Fruit fly (Drosophila melanogaster) whole organism, embryonic: ENCODE results near the gene TotB.
A peak's percentile ranks its signal among the peaks of the same experiment; 100 is the strongest.

ENCODE experiments used
- Bdp1 ChIP-seq: fragments of 200-800 bp; sonication (Bioruptor generic); optimal IDR thresholded peaks from 3 replicates; lab custom pipeline; 2016; ENCODE audit warnings: missing biosample characterization, missing genetic modification characterization
- Blimp-1 ChIP-seq: fragments of 200-800 bp; sonication (Bioruptor generic); optimal IDR thresholded peaks from 3 replicates; lab custom pipeline; 2018; ENCODE audit warnings: missing biosample characterization, missing genetic modification characterization, mild to moderate bottlenecking, moderate library complexity, missing genetic modification reagents
- CG1024 ChIP-seq: fragments of 200-800 bp; sonication (Bioruptor generic); IDR thresholded peaks from 2 replicates; pipeline ENCODE4 v1.3.6; 2022; ENCODE audit warnings: missing biosample characterization, missing genetic modification characterization
- CG10959 ChIP-seq: fragments of 200-800 bp; sonication (Bioruptor generic); IDR thresholded peaks from 2 replicates; pipeline ENCODE4 v1.3.6; 2022; ENCODE audit warnings: missing biosample characterization, missing genetic modification characterization
- CG11085 ChIP-seq: fragments of 200-800 bp; sonication (Bioruptor generic); IDR thresholded peaks from 2 replicates; pipeline ENCODE4 v1.3.6; 2022; ENCODE audit warnings: missing biosample characterization, missing genetic modification characterization
- CG11695 ChIP-seq: fragments of 200-800 bp; sonication (Bioruptor generic); IDR thresholded peaks from 3 replicates; pipeline ENCODE4 v1.3.6; 2022; ENCODE audit warnings: missing biosample characterization, missing genetic modification characterization
- CG14441 ChIP-seq: fragments of 200-800 bp; sonication (Bioruptor generic); IDR thresholded peaks from 2 replicates; pipeline ENCODE4 v1.3.6; 2022; ENCODE audit warnings: missing biosample characterization, missing genetic modification characterization
- CG14710 ChIP-seq: fragments of 200-800 bp; sonication (Bioruptor generic); optimal IDR thresholded peaks from 3 replicates; lab custom pipeline; 2019; ENCODE audit warnings: missing biosample characterization, mild to moderate bottlenecking, missing genetic modification characterization, moderate library complexity
- CG17328 ChIP-seq: fragments of 200-800 bp; sonication (Bioruptor generic); IDR thresholded peaks from 2 replicates; pipeline ENCODE4 v1.3.6; 2022; ENCODE audit warnings: missing biosample characterization, missing genetic modification characterization
- CG17802 ChIP-seq: fragments of 200-800 bp; sonication (Bioruptor generic); optimal IDR thresholded peaks from 2 replicates; lab custom pipeline; 2018; ENCODE audit warnings: missing biosample characterization, mild to moderate bottlenecking, missing genetic modification characterization, moderate library complexity
- CG18011 ChIP-seq: fragments of 200-800 bp; sonication (Bioruptor generic); optimal IDR thresholded peaks from 2 replicates; lab custom pipeline; 2017; ENCODE audit warnings: missing biosample characterization, missing genetic modification characterization, mild to moderate bottlenecking, moderate library complexity, missing genotype
- CG18764 ChIP-seq: fragments of 200-800 bp; sonication (Bioruptor generic); optimal IDR thresholded peaks from 3 replicates; lab custom pipeline; 2016; ENCODE audit warnings: missing biosample characterization, missing genetic modification characterization
- CG31224 ChIP-seq: fragments of 200-800 bp; sonication (Bioruptor generic); IDR thresholded peaks from 2 replicates; pipeline ENCODE4 v1.3.6; 2022; ENCODE audit warnings: missing biosample characterization, missing genetic modification characterization
- CG33557 ChIP-seq: fragments of 200-800 bp; sonication (Bioruptor generic); optimal IDR thresholded peaks from 2 replicates; lab custom pipeline; 2019; ENCODE audit warnings: missing biosample characterization, mild to moderate bottlenecking, missing genetic modification characterization, moderate library complexity
- CG3847 ChIP-seq: fragments of 200-800 bp; sonication (Bioruptor generic); IDR thresholded peaks from 2 replicates; pipeline ENCODE4 v1.3.6; 2022; ENCODE audit warnings: missing biosample characterization, missing genetic modification characterization
- CG4328 ChIP-seq: fragments of 200-800 bp; sonication (Bioruptor generic); optimal IDR thresholded peaks from 3 replicates; lab custom pipeline; 2017; ENCODE audit warnings: missing biosample characterization, missing genetic modification reagents, missing genetic modification characterization
- CG6654 ChIP-seq: fragments of 200-800 bp; sonication (Bioruptor generic); optimal IDR thresholded peaks from 2 replicates; lab custom pipeline; 2017; ENCODE audit warnings: missing biosample characterization, mild to moderate bottlenecking, missing genetic modification characterization
- CG7745 ChIP-seq: fragments of 200-800 bp; sonication (Bioruptor generic); optimal IDR thresholded peaks from 2 replicates; lab custom pipeline; 2018; ENCODE audit warnings: missing biosample characterization, mild to moderate bottlenecking, missing genetic modification characterization, moderate library complexity
- CG7928 ChIP-seq: fragments of 200-800 bp; sonication (Bioruptor generic); optimal IDR thresholded peaks from 2 replicates; lab custom pipeline; 2017; ENCODE audit warnings: missing biosample characterization, mild to moderate bottlenecking, missing genetic modification characterization
- CG9817 ChIP-seq: fragments of 200-800 bp; sonication (Bioruptor generic); optimal IDR thresholded peaks from 2 replicates; lab custom pipeline; 2018; ENCODE audit warnings: missing biosample characterization, mild to moderate bottlenecking, missing genetic modification characterization, moderate library complexity
- CG9932 ChIP-seq: fragments of 200-800 bp; sonication (Bioruptor generic); IDR thresholded peaks from 2 replicates; pipeline ENCODE4 v1.3.6; 2022; ENCODE audit warnings: missing biosample characterization, missing genetic modification characterization
- CTCF ChIP-seq: fragments of 200-800 bp; sonication (Bioruptor generic); optimal IDR thresholded peaks from 2 replicates; lab custom pipeline; 2017; ENCODE audit warnings: missing biosample characterization, mild to moderate bottlenecking, missing genetic modification characterization, moderate library complexity
- CkIIα-i1 ChIP-seq: fragments of 200-800 bp; sonication (Bioruptor generic); IDR thresholded peaks from 2 replicates; pipeline ENCODE4 v1.3.6; 2022; ENCODE audit warnings: missing biosample characterization, missing genetic modification characterization
- Dref ChIP-seq: fragments of 200-800 bp; sonication (Bioruptor generic); IDR thresholded peaks from 2 replicates; pipeline ENCODE4 v1.3.6; 2022; ENCODE audit warnings: missing biosample characterization, missing genetic modification characterization
- Elba2 ChIP-seq: fragments of 200-800 bp; sonication (Bioruptor generic); optimal IDR thresholded peaks from 3 replicates; lab custom pipeline; 2016; ENCODE audit warnings: missing biosample characterization, missing genetic modification characterization
- GATAe ChIP-seq: fragments of 200-800 bp; sonication (Bioruptor generic); conservative IDR thresholded peaks from 2 replicates; pipeline ENCODE4 v1.3.6; 2022; ENCODE audit warnings: missing biosample characterization, missing genetic modification characterization
- Jarid2 ChIP-seq: fragments of 200-800 bp; sonication (Bioruptor generic); optimal IDR thresholded peaks from 3 replicates; lab custom pipeline; 2017; ENCODE audit warnings: mild to moderate bottlenecking, missing biosample characterization, missing genetic modification reagents, missing genetic modification characterization
- MESR4 ChIP-seq: fragments of 200-800 bp; sonication (Bioruptor generic); optimal IDR thresholded peaks from 2 replicates; lab custom pipeline; 2018; ENCODE audit warnings: missing biosample characterization, mild to moderate bottlenecking, missing genetic modification characterization, moderate library complexity
- MTF-1 ChIP-seq: fragments of 200-800 bp; sonication (Bioruptor generic); optimal IDR thresholded peaks from 2 replicates; lab custom pipeline; 2018; ENCODE audit warnings: missing biosample characterization, mild to moderate bottlenecking, missing genetic modification characterization, borderline replicate concordance
- Neu2 ChIP-seq: fragments of 200-800 bp; sonication (Bioruptor generic); optimal IDR thresholded peaks from 3 replicates; lab custom pipeline; 2016; ENCODE audit warnings: missing biosample characterization, missing genetic modification characterization, borderline replicate concordance
- Nf-YC ChIP-seq: fragments of 200-800 bp; optimal IDR thresholded peaks from 3 replicates; lab custom pipeline; 2019; ENCODE audit warnings: missing biosample characterization, mild to moderate bottlenecking, missing genetic modification characterization, moderate library complexity
- Poxn ChIP-seq: fragments of 200-800 bp; sonication (Bioruptor generic); IDR thresholded peaks from 2 replicates; pipeline ENCODE4 v1.3.6; 2022; ENCODE audit warnings: missing biosample characterization, missing genetic modification characterization
- Rx ChIP-seq: fragments of 200-800 bp; sonication (Bioruptor generic); IDR thresholded peaks from 2 replicates; pipeline ENCODE4 v1.3.6; 2022; ENCODE audit warnings: missing biosample characterization, missing genetic modification characterization
- Sry-β ChIP-seq: fragments of 200-800 bp; sonication (Bioruptor generic); optimal IDR thresholded peaks from 2 replicates; lab custom pipeline; 2018; ENCODE audit warnings: missing biosample characterization, mild to moderate bottlenecking, missing genetic modification characterization, moderate library complexity
- TFAM ChIP-seq: fragments of 200-800 bp; sonication (Bioruptor generic); optimal IDR thresholded peaks from 2 replicates; lab custom pipeline; 2017; ENCODE audit warnings: missing biosample characterization, missing genetic modification characterization, inconsistent platforms
- Tbp ChIP-seq: fragments of >200 bp; optimal IDR thresholded peaks from 2 replicates; lab custom pipeline; 2018; ENCODE audit warnings: missing biosample characterization, missing genetic modification characterization
- Xbp1 ChIP-seq: fragments of 200-800 bp; sonication (Bioruptor generic); optimal IDR thresholded peaks from 3 replicates; lab custom pipeline; 2016; ENCODE audit warnings: missing biosample characterization, mild to moderate bottlenecking, missing genetic modification characterization
- ems ChIP-seq: fragments of 200-800 bp; sonication (Bioruptor generic); optimal IDR thresholded peaks from 3 replicates; lab custom pipeline; 2016; ENCODE audit warnings: missing biosample characterization, missing genetic modification characterization
- eve ChIP-seq, 2 experiments: fragments of >200 bp; optimal IDR thresholded peaks; 2 replicates each; lab custom pipeline; 2017; ENCODE audit warnings: missing biosample characterization in 2 of 2, missing genetic modification characterization in 2 of 2
- exex ChIP-seq: fragments of 200-800 bp; sonication (Bioruptor generic); optimal IDR thresholded peaks from 4 replicates; lab custom pipeline; 2018; ENCODE audit warnings: missing biosample characterization, mild to moderate bottlenecking, missing genetic modification characterization, moderate library complexity
- eyg ChIP-seq: fragments of 200-800 bp; sonication (Bioruptor generic); optimal IDR thresholded peaks from 3 replicates; lab custom pipeline; 2016; ENCODE audit warnings: missing biosample characterization, missing genetic modification characterization
- fd102C ChIP-seq: fragments of 200-800 bp; sonication (Bioruptor generic); optimal IDR thresholded peaks from 2 replicates; lab custom pipeline; 2018; ENCODE audit warnings: missing biosample characterization, mild to moderate bottlenecking, missing genetic modification characterization, moderate library complexity
- fd64A ChIP-seq: fragments of 200-800 bp; sonication (Bioruptor generic); optimal IDR thresholded peaks from 3 replicates; lab custom pipeline; 2018; ENCODE audit warnings: missing biosample characterization, mild to moderate bottlenecking, missing genetic modification characterization
- hb ChIP-seq: fragments of 200-800 bp; sonication (Bioruptor generic); IDR thresholded peaks from 3 replicates; pipeline ENCODE4 v1.3.6; 2022; ENCODE audit warnings: missing biosample characterization, missing genetic modification characterization; ENCODE audit not compliant: partially characterized antibody
- hth ChIP-seq: fragments of >200 bp; optimal IDR thresholded peaks from 2 replicates; lab custom pipeline; 2017; ENCODE audit warnings: inconsistent platforms
- mld ChIP-seq: fragments of 200-800 bp; sonication (Bioruptor generic); IDR thresholded peaks from 3 replicates; pipeline ENCODE4 v1.3.6; 2022; ENCODE audit warnings: missing biosample characterization, missing genetic modification characterization; ENCODE audit not compliant: partially characterized antibody
- nom ChIP-seq: fragments of 200-800 bp; sonication (Bioruptor generic); optimal IDR thresholded peaks from 2 replicates; lab custom pipeline; 2017; ENCODE audit warnings: missing biosample characterization, missing genetic modification characterization, mild to moderate bottlenecking, moderate library complexity, missing genetic modification reagents
- odd ChIP-seq: fragments of 200-800 bp; sonication (Bioruptor generic); optimal IDR thresholded peaks from 2 replicates; lab custom pipeline; 2017; ENCODE audit warnings: missing biosample characterization, mild to moderate bottlenecking, missing genetic modification characterization
- org-1 ChIP-seq: fragments of 200-800 bp; sonication (Bioruptor generic); optimal IDR thresholded peaks from 2 replicates; lab custom pipeline; 2017; ENCODE audit warnings: missing biosample characterization, missing genetic modification characterization
- sd ChIP-seq: fragments of 200-800 bp; sonication (Bioruptor generic); optimal IDR thresholded peaks from 3 replicates; lab custom pipeline; 2018; ENCODE audit warnings: missing biosample characterization, mild to moderate bottlenecking, missing genetic modification characterization, moderate library complexity
- sima ChIP-seq: fragments of 200-800 bp; sonication (Bioruptor generic); optimal IDR thresholded peaks from 2 replicates; lab custom pipeline; 2016; ENCODE audit warnings: missing biosample characterization, missing genetic modification characterization
- sr ChIP-seq: fragments of 200-800 bp; sonication (Bioruptor generic); IDR thresholded peaks from 3 replicates; pipeline ENCODE4 v1.3.6; 2022; ENCODE audit warnings: missing biosample characterization, missing genetic modification characterization
- tgo ChIP-seq: fragments of 200-800 bp; sonication (Bioruptor generic); IDR thresholded peaks from 3 replicates; pipeline ENCODE4 v1.3.6; 2022; ENCODE audit warnings: missing biosample characterization, missing genetic modification characterization

TotB gene

DNA sequence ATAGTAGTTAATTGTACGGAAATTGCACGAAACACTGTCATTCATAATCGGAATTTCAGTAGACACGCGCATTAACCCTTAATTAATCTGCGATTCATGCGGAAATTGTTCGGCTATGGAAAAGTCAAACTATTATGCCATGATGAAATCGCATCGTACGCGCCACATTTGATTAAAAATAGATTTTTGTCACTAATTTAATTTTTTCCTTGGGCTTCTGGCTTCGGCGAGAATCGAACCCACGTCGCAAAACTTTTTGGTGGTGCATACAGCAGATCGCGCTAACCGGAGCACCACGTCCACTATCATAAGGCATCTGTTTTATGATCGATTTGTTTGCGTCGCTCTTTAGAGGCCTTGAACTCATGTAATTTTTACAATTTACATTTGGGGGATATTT, 39.0 kb downstream of the TotB start (continued):
- TF ChIP-seq odd (GFP tag; lab: Kevin White, UChicago) (no peak), Poxn (GFP tag; lab: Robert Waterston, UW) (no peak), MTF-1 (no peak), hth (no peak), Nf-YC (tag; lab: Kevin White, UChicago) (no peak), GATAe (no peak), Elba2 (GFP tag; lab: Kevin White, UChicago) (no peak), CG7928 (GFP tag; lab: Kevin White, UChicago) (no peak), CG18011 (GFP tag; lab: Kevin White, UChicago) (no peak), Neu2 (GFP tag; lab: Kevin White, UChicago) (no peak), nom (GFP tag; lab: Kevin White, UChicago) (no peak), CG11085 (GFP tag; lab: Robert Waterston, UW) (no peak), CG9817 (no peak), eyg (GFP tag; lab: Kevin White, UChicago) (no peak), CG11695 (GFP tag; lab: Robert Waterston, UW) (no peak), Sry-β (no peak), CG4328 (no peak), CG14710 (tag; lab: Kevin White, UChicago) (no peak), sr (no peak), CG31224 (GFP tag; lab: Robert Waterston, UW) (no peak), exex (peak; percentile 66), CG18764 (no peak), fd64A (no peak), CG10959 (GFP tag; lab: Robert Waterston, UW) (no peak), Jarid2 (GFP tag; lab: Kevin White, UChicago) (no peak), fd102C (no peak), hb (GFP tag; lab: Robert Waterston, UW) (0 out of 3 replicates have a peak, but pooled peaks have one; percentile 46), CkIIα-i1 (GFP tag; lab: Robert Waterston, UW) (no peak), sd (tag; lab: Kevin White, UChicago) (peak; percentile 54), Rx (GFP tag; lab: Robert Waterston, UW) (no peak), CG3847 (GFP tag; lab: Robert Waterston, UW) (no peak), Xbp1 (GFP tag; lab: Kevin White, UChicago) (no peak), CG17328 (GFP tag; lab: Robert Waterston, UW) (no peak), ems (GFP tag; lab: Kevin White, UChicago) (no peak), Tbp (GFP tag; lab: Kevin White, UChicago) (no peak), CTCF (peak; percentile 15), sima (GFP tag; lab: Kevin White, UChicago) (no peak), CG6654 (no peak), mld (GFP tag; lab: Robert Waterston, UW) (peak; percentile 64; the same call in 1 of the 3 replicates), Blimp-1 (GFP tag; lab: Kevin White, UChicago) (no peak), CG14441 (GFP tag; lab: Robert Waterston, UW) (no peak), CG33557 (GFP tag; lab: Kevin White, UChicago) (no peak), CG1024 (GFP tag; lab: Robert Waterston, UW) (no peak), CG17802 (tag; lab: Kevin White, UChicago) (no peak), MESR4 (no peak), eve (GFP tag; optimal IDR thresholded peaks at IDR 0.05; lab: Kevin White, UChicago) (no peak), CG9932 (no peak), tgo (GFP tag; lab: Robert Waterston, UW) (no peak), org-1 (GFP tag; lab: Kevin White, UChicago) (no peak), CG7745 (tag; lab: Kevin White, UChicago) (peak; percentile 81), TFAM (no peak), Bdp1 (GFP tag; lab: Kevin White, UChicago) (peak; percentile 99), Dref (GFP tag; lab: Robert Waterston, UW) (no peak)
